Worm (Caenorhabditis elegans) whole organism, late embryonic: ENCODE data around the gene oac-53.

Experiments
- K02D7.2 ChIP-seq: sonication (generic microtip); optimal IDR thresholded peaks from 2 replicates; lab custom pipeline; 2017; ENCODE audit warnings: mild to moderate bottlenecking, missing genetic modification characterization, missing compliant biosample characterization
- ahr-1 ChIP-seq: sonication (generic microtip); optimal IDR thresholded peaks from 2 replicates; lab custom pipeline; 2016; ENCODE audit warnings: missing genetic modification characterization, missing compliant biosample characterization
- ceh-22 ChIP-seq: sonication (generic microtip); optimal IDR thresholded peaks from 2 replicates; lab custom pipeline; 2017; ENCODE audit warnings: missing biosample characterization, missing genetic modification characterization
- ceh-31 ChIP-seq: sonication (generic microtip); optimal IDR thresholded peaks from 2 replicates; lab custom pipeline; 2016; ENCODE audit warnings: missing genetic modification characterization, missing compliant biosample characterization
- ceh-48 ChIP-seq: sonication (generic microtip); optimal IDR thresholded peaks from 2 replicates; lab custom pipeline; 2016; ENCODE audit warnings: missing genetic modification characterization, inconsistent platforms, missing compliant biosample characterization
- ceh-6 ChIP-seq: fragments of 200-800 bp; sonication (Bioruptor generic); optimal IDR thresholded peaks from 2 replicates; lab custom pipeline; 2018; ENCODE audit warnings: mild to moderate bottlenecking, missing genetic modification characterization, missing compliant biosample characterization
- ceh-9 ChIP-seq: sonication (generic microtip); optimal IDR thresholded peaks from 2 replicates; lab custom pipeline; 2016; ENCODE audit warnings: mild to moderate bottlenecking, missing genetic modification characterization, inconsistent platforms, missing compliant biosample characterization
- dmd-4 ChIP-seq: sonication (generic microtip); optimal IDR thresholded peaks from 2 replicates; lab custom pipeline; 2016; ENCODE audit warnings: borderline replicate concordance, missing genetic modification characterization, missing compliant biosample characterization
- dve-1 ChIP-seq: sonication (generic microtip); optimal IDR thresholded peaks from 2 replicates; lab custom pipeline; 2017; ENCODE audit warnings: antibody characterized with exemption, mild to moderate bottlenecking, missing genetic modification characterization, missing compliant biosample characterization
- elt-2 ChIP-seq: sonication (generic microtip); optimal IDR thresholded peaks from 2 replicates; lab custom pipeline; 2016; ENCODE audit warnings: missing genetic modification reagents, missing genetic modification characterization, missing compliant biosample characterization
- fkh-10 ChIP-seq: fragments of 150-350 bp; optimal IDR thresholded peaks from 2 replicates; lab custom pipeline; 2014; ENCODE audit warnings: missing biosample characterization, missing genetic modification reagents, missing genetic modification characterization
- fkh-6 ChIP-seq: sonication (generic microtip); optimal IDR thresholded peaks from 2 replicates; lab custom pipeline; 2016; ENCODE audit warnings: missing genetic modification characterization, missing compliant biosample characterization
- gmeb-2 ChIP-seq: sonication (generic microtip); optimal IDR thresholded peaks from 2 replicates; lab custom pipeline; 2016; ENCODE audit warnings: missing genetic modification characterization, inconsistent platforms, missing compliant biosample characterization
- hlh-15 ChIP-seq: sonication (generic microtip); optimal IDR thresholded peaks from 2 replicates; lab custom pipeline; 2016; ENCODE audit warnings: missing genetic modification characterization, missing compliant biosample characterization
- hlh-30 ChIP-seq: sonication (generic microtip); optimal IDR thresholded peaks from 2 replicates; lab custom pipeline; 2017; ENCODE audit warnings: antibody characterized with exemption, missing genetic modification characterization, missing compliant biosample characterization; ENCODE audit not compliant: insufficient read depth
- hlh-8 ChIP-seq: sonication (generic microtip); optimal IDR thresholded peaks from 2 replicates; lab custom pipeline; 2016; ENCODE audit warnings: missing genotype, missing genetic modification characterization, missing compliant biosample characterization
- lin-11 ChIP-seq: fragments of 200-800 bp; sonication (Bioruptor generic); optimal IDR thresholded peaks from 2 replicates; lab custom pipeline; 2018; ENCODE audit warnings: mild to moderate bottlenecking, missing genetic modification characterization, missing compliant biosample characterization
- mec-3 ChIP-seq: sonication (generic microtip); optimal IDR thresholded peaks from 2 replicates; lab custom pipeline; 2016; ENCODE audit warnings: borderline replicate concordance, missing genetic modification characterization, missing compliant biosample characterization
- nhr-232 ChIP-seq: sonication (generic microtip); optimal IDR thresholded peaks from 2 replicates; lab custom pipeline; 2016; ENCODE audit warnings: missing genetic modification characterization, missing compliant biosample characterization
- pag-3 ChIP-seq: sonication (generic microtip); optimal IDR thresholded peaks from 2 replicates; lab custom pipeline; 2016; ENCODE audit warnings: missing compliant biosample characterization, missing genetic modification characterization, borderline replicate concordance
- pat-9 ChIP-seq: fragments of 200-800 bp; sonication (Bioruptor generic); optimal IDR thresholded peaks from 2 replicates; lab custom pipeline; 2018; ENCODE audit warnings: mild to moderate bottlenecking, missing genetic modification characterization, moderate library complexity, missing compliant biosample characterization
- pax-1 ChIP-seq: fragments of 150-350 bp; optimal IDR thresholded peaks from 2 replicates; lab custom pipeline; 2014; ENCODE audit warnings: missing biosample characterization, missing genetic modification characterization
- ref-2 ChIP-seq: sonication (generic microtip); optimal IDR thresholded peaks from 2 replicates; lab custom pipeline; 2016; ENCODE audit warnings: missing genetic modification characterization, missing compliant biosample characterization
- rnt-1 ChIP-seq: sonication (generic microtip); optimal IDR thresholded peaks from 2 replicates; lab custom pipeline; 2016; ENCODE audit warnings: missing genetic modification characterization, missing compliant biosample characterization
- sdc-2 ChIP-seq: sonication (generic microtip); optimal IDR thresholded peaks from 2 replicates; lab custom pipeline; 2016; ENCODE audit warnings: missing genotype, missing genetic modification characterization, missing compliant biosample characterization
- syd-9 ChIP-seq: sonication (generic microtip); optimal IDR thresholded peaks from 2 replicates; lab custom pipeline; 2016; ENCODE audit warnings: mild to moderate bottlenecking, missing genetic modification characterization, moderate library complexity, missing compliant biosample characterization
- ttx-3 ChIP-seq: sonication (generic microtip); optimal IDR thresholded peaks from 2 replicates; lab custom pipeline; 2016; ENCODE audit warnings: missing genetic modification reagents, missing genetic modification characterization, missing compliant biosample characterization
- unc-3 ChIP-seq, 2 experiments: fragments of 200-800 bp in 1 of 2; sonication (Bioruptor generic) in 1 of 2; sonication (generic microtip) in 1 of 2; conservative IDR thresholded peaks in 1 of 2; optimal IDR thresholded peaks in 1 of 2; 2 replicates each; pipeline versions ENCODE4 v1.3.6 to Lab custom; 2016 to 2022; ENCODE audit warnings: missing compliant biosample characterization in 2 of 2, missing genetic modification characterization in 2 of 2, missing genetic modification reagents in 1 of 2

The oac-53 gene

ce11 chrV:16638204-16638603 lies 10.4 kb upstream of the oac-53 start, which contains the start of gene srw-76 (continued):
- no peak for TF ChIP-seq hlh-8 (tag; lab: Kevin White, UChicago)
- no peak for TF ChIP-seq syd-9 (tag; lab: Kevin White, UChicago)

- no peak for TF ChIP-seq ceh-9 (tag; lab: Kevin White, UChicago)
- no peak for TF ChIP-seq fkh-6 (tag; lab: Kevin White, UChicago)
- TF ChIP-seq elt-2 (tag; lab: Kevin White, UChicago) = peak; percentile 76
- TF ChIP-seq, all 69 proteins: peak for 1
Observed at ce11 chrV:16635911-16636310, 8.1 kb upstream of the oac-53 start, which contains the start of gene mltn-11. Gene mltn-11 (plus strand): TSS chrV:16636186.

ce11 chrV:16629600-16629999 lies 1.8 kb upstream of the oac-53 start, which contains the start of gene srd-21:
Gene srd-21 (plus strand): TSS chrV:16629900.
- TF ChIP-seq rnt-1 (tag; lab: Kevin White, UChicago) (no peak), gmeb-2 (tag; lab: Kevin White, UChicago) (no peak), ref-2 (tag; lab: Kevin White, UChicago) (no peak), dve-1 (tag; lab: Kevin White, UChicago) (no peak), ahr-1 (tag; lab: Kevin White, UChicago) (no peak), fkh-10 (no peak), ttx-3 (tag; lab: Kevin White, UChicago) (no peak)

ce11 chrV:16628991-16629390 lies 1.2 kb upstream of the oac-53 start, which contains the start of gene W06G6.2:
Gene W06G6.2 (plus strand): TSS chrV:16629291.
- TF ChIP-seq nhr-232 (tag; lab: Kevin White, UChicago) = no peak
- TF ChIP-seq sdc-2 = peak; percentile 62

ce11 chrV:16622754-16623261 lies 5.0 kb downstream of the oac-53 start, which contains the start of gene Y70C5A.2:
Gene Y70C5A.2 (minus strand): TSS chrV:16623211.
- peak; percentile 82 for TF ChIP-seq pag-3 (tag; lab: Kevin White, UChicago)
- no peak for TF ChIP-seq ceh-22 (tag; lab: Kevin White, UChicago)
- TF ChIP-seq, all 69 proteins: peak for 1

- TF ChIP-seq hlh-30 (no peak), pat-9 (tag; lab: Kevin White, UChicago) (peak; percentile 24), elt-2 (tag; lab: Kevin White, UChicago) (peak; percentile 26), ttx-3 (tag; lab: Kevin White, UChicago) (peak; percentile 56), lin-11 (peak; percentile 45), K02D7.2 (no peak), ceh-6 (GFP tag; lab: Kevin White, UChicago) (peak; percentile 57)
Observed at ce11 chrV:16621894-16622293, 5.9 kb downstream of the oac-53 start.

ce11 chrV:16620874-16621273 lies 6.9 kb downstream of the oac-53 start, which contains the start of gene Y70C5A.3:
Gene Y70C5A.3 (minus strand): TSS chrV:16620923.
- TF ChIP-seq ceh-48 (tag; lab: Kevin White, UChicago) (no peak), mec-3 (no peak), pax-1 (tag; lab: Kevin White, UChicago) (no peak), unc-3 (GFP tag; conservative IDR thresholded peaks at IDR 0.05; lab: Robert Waterston, UW) (no peak), unc-3 (tag; optimal IDR thresholded peaks at IDR 0.05; lab: Kevin White, UChicago) (no peak), hlh-15 (tag; lab: Kevin White, UChicago) (no peak), dmd-4 (tag; lab: Kevin White, UChicago) (no peak), ceh-31 (tag; lab: Kevin White, UChicago) (no peak)
